Worm (Caenorhabditis elegans) whole organism, young adult: Measurements from ENCODE around the gene apn-1.

Source experiments
- B0336.3 ChIP-seq: fragments of 200-800 bp; sonication (Bioruptor generic); IDR thresholded peaks from 2 replicates; pipeline ENCODE4 v1.3.6; 2022; ENCODE audit warnings: missing genetic modification characterization, missing compliant biosample characterization
- D2030.7 ChIP-seq: fragments of 200-800 bp; sonication (Bioruptor generic); IDR thresholded peaks from 2 replicates; pipeline ENCODE4 v1.3.6; 2022; ENCODE audit warnings: missing genetic modification reagents, missing genetic modification characterization, missing compliant biosample characterization
- F23B12.7 ChIP-seq: sonication (generic microtip); optimal IDR thresholded peaks from 2 replicates; lab custom pipeline; 2017; ENCODE audit warnings: missing genetic modification characterization, mild to moderate bottlenecking, missing compliant biosample characterization, antibody characterized with exemption, moderate library complexity; ENCODE audit not compliant: insufficient read depth
- F33H1.4 ChIP-seq: fragments of 200-800 bp; sonication (Bioruptor generic); IDR thresholded peaks from 2 replicates; pipeline ENCODE4 v1.3.6; 2022; ENCODE audit warnings: missing genetic modification reagents, missing genetic modification characterization, missing compliant biosample characterization
- K12H6.12 ChIP-seq: fragments of 200-800 bp; sonication (Bioruptor generic); optimal IDR thresholded peaks from 2 replicates; lab custom pipeline; 2018; ENCODE audit warnings: mild to moderate bottlenecking, missing genetic modification characterization, missing compliant biosample characterization
- Y67H2A.10 ChIP-seq: fragments of 200-800 bp; sonication (Bioruptor generic); conservative IDR thresholded peaks from 2 replicates; pipeline ENCODE4 v1.3.6; 2022; ENCODE audit warnings: missing genetic modification reagents, missing genetic modification characterization, missing compliant biosample characterization
- Y79H2A.3 ChIP-seq: fragments of 200-800 bp; sonication (Bioruptor generic); conservative IDR thresholded peaks from 2 replicates; pipeline ENCODE4 v1.3.6; 2022; ENCODE audit warnings: missing genetic modification reagents, missing genetic modification characterization, missing compliant biosample characterization
- aptf-2 ChIP-seq: fragments of 200-800 bp; sonication (Bioruptor generic); conservative IDR thresholded peaks from 2 replicates; pipeline ENCODE4 v1.3.6; 2022; ENCODE audit warnings: missing genetic modification reagents, missing genetic modification characterization, missing compliant biosample characterization
- attf-3 ChIP-seq: fragments of 200-800 bp; sonication (Bioruptor generic); conservative IDR thresholded peaks from 2 replicates; pipeline ENCODE4 v1.3.6; 2022; ENCODE audit warnings: missing genetic modification reagents, missing genetic modification characterization, missing compliant biosample characterization
- attf-5 ChIP-seq: fragments of 200-800 bp; sonication (Bioruptor generic); optimal IDR thresholded peaks from 2 replicates; lab custom pipeline; 2018; ENCODE audit warnings: mild to moderate bottlenecking, missing genetic modification characterization, missing compliant biosample characterization
- cebp-1 ChIP-seq, 2 experiments: fragments of 200-800 bp in 1 of 2; sonication (Bioruptor generic) in 1 of 2; sonication (generic microtip) in 1 of 2; IDR thresholded peaks in 1 of 2; optimal IDR thresholded peaks in 1 of 2; 2 replicates each; pipeline versions ENCODE4 v1.3.6 to Lab custom; 2017 to 2022; ENCODE audit warnings: missing compliant biosample characterization in 2 of 2, missing genetic modification characterization in 2 of 2, mild to moderate bottlenecking in 1 of 2, missing genetic modification reagents in 1 of 2, moderate library complexity in 1 of 2
- ceh-27 ChIP-seq: fragments of 200-800 bp; sonication (Bioruptor generic); optimal IDR thresholded peaks from 2 replicates; lab custom pipeline; 2018; ENCODE audit warnings: mild to moderate bottlenecking, missing genetic modification characterization, moderate library complexity, missing compliant biosample characterization
- ceh-79 ChIP-seq: sonication (generic microtip); optimal IDR thresholded peaks from 2 replicates; lab custom pipeline; 2017; ENCODE audit warnings: mild to moderate bottlenecking, missing genetic modification characterization, missing compliant biosample characterization
- ceh-91 ChIP-seq: fragments of 200-800 bp; sonication (Bioruptor generic); IDR thresholded peaks from 2 replicates; pipeline ENCODE4 v1.3.6; 2022; ENCODE audit warnings: missing genetic modification reagents, missing genetic modification characterization, missing compliant biosample characterization
- chd-7 ChIP-seq: sonication (generic microtip); optimal IDR thresholded peaks from 2 replicates; lab custom pipeline; 2016; ENCODE audit warnings: mild to moderate bottlenecking, missing genetic modification characterization, moderate library complexity, missing compliant biosample characterization
- die-1 ChIP-seq: sonication (generic microtip); optimal IDR thresholded peaks from 2 replicates; lab custom pipeline; 2016; ENCODE audit warnings: missing genotype, mild to moderate bottlenecking, missing genetic modification characterization, missing compliant biosample characterization
- dox-1 ChIP-seq: fragments of 200-800 bp; sonication (Bioruptor generic); IDR thresholded peaks from 2 replicates; pipeline ENCODE4 v1.3.6; 2022; ENCODE audit warnings: missing genetic modification reagents, missing genetic modification characterization, missing compliant biosample characterization
- dpl-1 ChIP-seq: fragments of 150-350 bp; optimal IDR thresholded peaks from 2 replicates; lab custom pipeline; 2014; ENCODE audit warnings: missing biosample characterization, missing genetic modification reagents, missing genetic modification characterization
- egl-18 ChIP-seq: fragments of 200-800 bp; sonication (Bioruptor generic); IDR thresholded peaks from 2 replicates; pipeline ENCODE4 v1.3.6; 2022; ENCODE audit warnings: missing genetic modification reagents, missing genetic modification characterization, missing compliant biosample characterization
- egrh-3 ChIP-seq: fragments of 200-800 bp; sonication (Bioruptor generic); IDR thresholded peaks from 2 replicates; pipeline ENCODE4 v1.3.6; 2022; ENCODE audit warnings: missing genetic modification reagents, missing genetic modification characterization, missing compliant biosample characterization
- fkh-3 ChIP-seq: sonication (generic microtip); optimal IDR thresholded peaks from 2 replicates; lab custom pipeline; 2016; ENCODE audit warnings: mild to moderate bottlenecking, missing genetic modification characterization, missing compliant biosample characterization
- let-526 ChIP-seq: fragments of 200-800 bp; sonication (Bioruptor generic); IDR thresholded peaks from 2 replicates; pipeline ENCODE4 v1.3.6; 2022; ENCODE audit warnings: missing genetic modification reagents, missing genetic modification characterization, missing compliant biosample characterization
- lsy-27 ChIP-seq: sonication (generic microtip); optimal IDR thresholded peaks from 2 replicates; lab custom pipeline; 2017; ENCODE audit warnings: missing genetic modification characterization, mild to moderate bottlenecking, missing compliant biosample characterization, antibody characterized with exemption, missing genotype, borderline replicate concordance; ENCODE audit not compliant: insufficient read depth
- madf-10 ChIP-seq: sonication (generic microtip); optimal IDR thresholded peaks from 2 replicates; lab custom pipeline; 2016; ENCODE audit warnings: mild to moderate bottlenecking, missing genetic modification characterization, missing compliant biosample characterization
- madf-3 ChIP-seq: fragments of 200-800 bp; sonication (Bioruptor generic); IDR thresholded peaks from 2 replicates; pipeline ENCODE4 v1.3.6; 2022; ENCODE audit warnings: missing genetic modification reagents, missing genetic modification characterization, missing compliant biosample characterization
- madf-8 ChIP-seq: fragments of 200-800 bp; sonication (Bioruptor generic); conservative IDR thresholded peaks from 2 replicates; pipeline ENCODE4 v1.3.6; 2022; ENCODE audit warnings: missing genetic modification reagents, missing genetic modification characterization, missing compliant biosample characterization
- mcd-1 ChIP-seq: fragments of 200-800 bp; sonication (Bioruptor generic); IDR thresholded peaks from 2 replicates; pipeline ENCODE4 v1.3.6; 2022; ENCODE audit warnings: missing genetic modification reagents, missing genetic modification characterization, missing compliant biosample characterization
- pbrm-1 ChIP-seq: fragments of 200-800 bp; sonication (Bioruptor generic); IDR thresholded peaks from 2 replicates; pipeline ENCODE4 v1.3.6; 2022; ENCODE audit warnings: missing genetic modification reagents, missing genetic modification characterization, missing compliant biosample characterization
- rec-8 ChIP-seq, 2 experiments: sonication (generic microtip); optimal IDR thresholded peaks; 2 replicates each; lab custom pipeline; 2016; ENCODE audit warnings: mild to moderate bottlenecking in 2 of 2, missing genetic modification characterization in 2 of 2, missing genetic modification reagents in 2 of 2, missing genotype in 2 of 2, missing biosample characterization in 1 of 2, missing compliant biosample characterization in 1 of 2, moderate library complexity in 1 of 2
- repo-1 ChIP-seq: sonication (generic microtip); optimal IDR thresholded peaks from 2 replicates; lab custom pipeline; 2017; ENCODE audit warnings: mild to moderate bottlenecking, missing genetic modification characterization, missing compliant biosample characterization
- snpc-1.3 ChIP-seq: sonication (generic microtip); optimal IDR thresholded peaks from 2 replicates; lab custom pipeline; 2017; ENCODE audit warnings: missing genetic modification characterization, mild to moderate bottlenecking, missing compliant biosample characterization, antibody characterized with exemption, moderate library complexity, missing genotype, missing genetic modification reagents; ENCODE audit not compliant: insufficient read depth
- snpc-4 ChIP-seq, 5 experiments: fragments of 150-350 bp in 1 of 5; sonication (generic microtip) in 4 of 5; optimal IDR thresholded peaks; 2 replicates each; lab custom pipeline; 2014 to 2018; ENCODE audit warnings: missing genetic modification characterization in 5 of 5, missing biosample characterization in 3 of 5, antibody characterized with exemption in 2 of 5, mild to moderate bottlenecking in 2 of 5, missing compliant biosample characterization in 2 of 5, missing genotype in 2 of 5, moderate library complexity in 2 of 5, missing genetic modification reagents in 1 of 5
- tbp1 ChIP-seq: fragments of 200-800 bp; sonication (Bioruptor generic); optimal IDR thresholded peaks from 2 replicates; lab custom pipeline; 2018; ENCODE audit warnings: mild to moderate bottlenecking, missing genetic modification characterization, missing compliant biosample characterization
- tbx-9 ChIP-seq: sonication (generic microtip); optimal IDR thresholded peaks from 2 replicates; lab custom pipeline; 2016; ENCODE audit warnings: borderline replicate concordance, missing genetic modification characterization, inconsistent platforms, missing compliant biosample characterization
- xnd-1 ChIP-seq: sonication (generic microtip); optimal IDR thresholded peaks from 2 replicates; lab custom pipeline; 2016; ENCODE audit warnings: missing genotype, missing genetic modification reagents, missing genetic modification characterization, missing compliant biosample characterization
- ztf-18 ChIP-seq: sonication (generic microtip); optimal IDR thresholded peaks from 2 replicates; lab custom pipeline; 2016; ENCODE audit warnings: missing genotype, mild to moderate bottlenecking, missing genetic modification characterization, missing compliant biosample characterization
- ztf-28 ChIP-seq: fragments of 200-800 bp; sonication (Bioruptor generic); IDR thresholded peaks from 2 replicates; pipeline ENCODE4 v1.3.6; 2022; ENCODE audit warnings: missing genetic modification reagents, missing genetic modification characterization, missing compliant biosample characterization
- ztf-3 ChIP-seq: fragments of 200-800 bp; sonication (Bioruptor generic); optimal IDR thresholded peaks from 2 replicates; lab custom pipeline; 2018; ENCODE audit warnings: mild to moderate bottlenecking, missing genetic modification characterization, missing compliant biosample characterization
- ztf-6 ChIP-seq: fragments of 200-800 bp; sonication (Bioruptor generic); IDR thresholded peaks from 2 replicates; pipeline ENCODE4 v1.3.6; 2022; ENCODE audit warnings: missing genetic modification reagents, missing genetic modification characterization, missing compliant biosample characterization

The apn-1 gene

DNA sequence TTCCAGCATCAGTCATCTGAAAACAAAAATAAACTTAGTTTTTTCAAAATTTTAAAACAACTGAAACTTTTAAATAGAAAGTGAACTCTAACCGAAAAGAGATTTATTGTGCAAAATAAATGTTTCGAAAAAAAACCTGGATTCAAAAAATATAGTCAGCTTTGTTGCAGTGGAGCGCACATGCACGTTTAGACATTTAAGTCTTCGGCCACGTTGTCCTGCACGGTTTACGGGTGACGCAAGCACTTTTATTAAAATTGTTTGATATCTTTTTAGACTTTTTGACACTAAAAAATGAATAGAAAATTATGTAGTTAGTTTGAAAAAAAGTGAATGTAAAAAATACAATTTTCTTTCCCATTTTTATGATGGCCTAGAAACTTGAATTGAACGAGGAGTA lies 7.9 kb upstream of the apn-1 start, which contains the start of the genes ubh-4 and algn-6 (continued):
- TF ChIP-seq ztf-6 (GFP tag; lab: Robert Waterston, UW) (no peak), tbp1 (GFP tag; lab: Kevin White, UChicago) (peak; percentile 44), fkh-3 (tag; lab: Kevin White, UChicago) (no peak), dpl-1 (peak; percentile 21), snpc-1.3 (tag; lab: Kevin White, UChicago) (peak; percentile 3), ceh-79 (tag; lab: Kevin White, UChicago) (no peak), cebp-1 (GFP tag; IDR thresholded peaks at IDR 0.05; lab: Robert Waterston, UW) (no peak), cebp-1 (tag; optimal IDR thresholded peaks at IDR 0.05; lab: Kevin White, UChicago) (peak; percentile 32), mcd-1 (GFP tag; lab: Robert Waterston, UW) (peak; percentile 89), madf-10 (peak; percentile 32), F33H1.4 (GFP tag; lab: Robert Waterston, UW) (peak; percentile 24; the same call in 1 of the 2 replicates), pbrm-1 (GFP tag; lab: Robert Waterston, UW) (peak; percentile 60; the same call in 1 of the 2 replicates), Y79H2A.3 (GFP tag; lab: Robert Waterston, UW) (0 out of 2 replicates have a peak, but pooled peaks have one; percentile 24), madf-3 (GFP tag; lab: Robert Waterston, UW) (peak; percentile 61; the same call in 1 of the 2 replicates), snpc-4 (GFP tag; optimal IDR thresholded peaks at IDR 0.05; lab: Kevin White, UChicago) (no peak), snpc-4 (tag; optimal IDR thresholded peaks at IDR 0.05; lab: Kevin White, UChicago) (peak; percentile 24 to 40 (median 29)), dox-1 (GFP tag; lab: Robert Waterston, UW) (peak; percentile 86; the same call in 1 of the 2 replicates), tbx-9 (tag; lab: Kevin White, UChicago) (no peak), egl-18 (GFP tag; lab: Robert Waterston, UW) (no peak), K12H6.12 (peak; percentile 43), B0336.3 (GFP tag; lab: Robert Waterston, UW) (no peak), repo-1 (tag; lab: Kevin White, UChicago) (no peak), let-526 (no peak), ceh-27 (GFP tag; lab: Kevin White, UChicago) (peak; percentile 64), xnd-1 (tag; lab: Kevin White, UChicago) (peak; percentile 25), ztf-28 (GFP tag; lab: Robert Waterston, UW) (0 out of 2 replicates have a peak, but pooled peaks have one; percentile 60), ztf-18 (tag; lab: Kevin White, UChicago) (peak; percentile 59), egrh-3 (GFP tag; lab: Robert Waterston, UW) (peak; percentile 21; the same call in 1 of the 2 replicates), rec-8 (tag; optimal IDR thresholded peaks at IDR 0.05; lab: Kevin White, UChicago) (peak in 1 of 2 experiments; percentile 1), attf-3 (GFP tag; lab: Robert Waterston, UW) (peak; percentile 78), lsy-27 (tag; lab: Kevin White, UChicago) (no peak), ceh-91 (GFP tag; lab: Robert Waterston, UW) (peak; percentile 69; the same call in 1 of the 2 replicates), chd-7 (tag; lab: Kevin White, UChicago) (no peak), D2030.7 (GFP tag; lab: Robert Waterston, UW) (peak; percentile 67), Y67H2A.10 (0 out of 2 replicates have a peak, but pooled peaks have one; percentile 22), ztf-3 (no peak), F23B12.7 (tag; lab: Kevin White, UChicago) (peak; percentile 63), aptf-2 (GFP tag; lab: Robert Waterston, UW) (peak; percentile 31; the same call in 1 of the 2 replicates), madf-8 (peak; percentile 32; the same call in 1 of the 2 replicates), die-1 (tag; lab: Kevin White, UChicago) (no peak), attf-5 (GFP tag; lab: Kevin White, UChicago) (peak; percentile 87)
